Worm (Caenorhabditis elegans) whole organism, L2 larva: ENCODE results near the gene F58D12.3.

ENCODE experiments used
- R02D3.7 ChIP-seq: fragments of 150-350 bp; optimal IDR thresholded peaks from 2 replicates; lab custom pipeline; 2014; ENCODE audit warnings: missing biosample characterization, missing genetic modification characterization
- dmd-4 ChIP-seq: sonication (generic microtip); optimal IDR thresholded peaks from 2 replicates; lab custom pipeline; 2017; ENCODE audit warnings: missing biosample characterization, missing genetic modification characterization
- elt-1 ChIP-seq: fragments of 150-350 bp; optimal IDR thresholded peaks from 2 replicates; lab custom pipeline; 2014; ENCODE audit warnings: missing biosample characterization, missing genetic modification characterization
- lin-13 ChIP-seq: fragments of 150-350 bp; optimal IDR thresholded peaks from 2 replicates; lab custom pipeline; 2014; ENCODE audit warnings: missing biosample characterization, missing genetic modification reagents, missing genetic modification characterization
- unc-62 ChIP-seq: fragments of 150-350 bp; optimal IDR thresholded peaks from 2 replicates; lab custom pipeline; 2014; ENCODE audit warnings: missing biosample characterization, missing genetic modification reagents, missing genetic modification characterization
- ztf-11 ChIP-seq: sonication (generic microtip); optimal IDR thresholded peaks from 2 replicates; lab custom pipeline; 2017; ENCODE audit warnings: missing biosample characterization, missing genetic modification characterization

- TF ChIP-seq unc-62 (GFP tag; lab: Kevin White, UChicago) (no peak), dmd-4 (tag; lab: Kevin White, UChicago) (no peak), lin-13 (GFP tag; lab: Kevin White, UChicago) (no peak), elt-1 (no peak), ztf-11 (no peak), R02D3.7 (tag; lab: Kevin White, UChicago) (no peak)
Observed at ce11 chrV:14067816-14068296, 10.2 kb downstream of the F58D12.3 start, which contains the start of gene D1086.17.
